Fruit fly (Drosophila melanogaster) whole organism, embryonic: ENCODE measurements around the gene CG5096.

Experiments
- C15 ChIP-seq: fragments of 200-800 bp; sonication (Bioruptor generic); IDR thresholded peaks from 3 replicates; pipeline ENCODE4 v1.3.6; 2022; ENCODE audit warnings: missing biosample characterization, missing genetic modification characterization
- CG10267 ChIP-seq: fragments of 200-800 bp; sonication (Bioruptor generic); optimal IDR thresholded peaks from 2 replicates; lab custom pipeline; 2018; ENCODE audit warnings: missing biosample characterization, mild to moderate bottlenecking, missing genetic modification characterization, moderate library complexity
- CG10462 ChIP-seq: fragments of 200-800 bp; sonication (Bioruptor generic); optimal IDR thresholded peaks from 2 replicates; lab custom pipeline; 2016; ENCODE audit warnings: missing biosample characterization, missing genetic modification characterization
- CG12219 ChIP-seq: fragments of 200-800 bp; sonication (Bioruptor generic); optimal IDR thresholded peaks from 3 replicates; lab custom pipeline; 2018; ENCODE audit warnings: missing biosample characterization, mild to moderate bottlenecking, missing genetic modification characterization
- CG12299 ChIP-seq: fragments of 200-800 bp; sonication (Bioruptor generic); optimal IDR thresholded peaks from 2 replicates; lab custom pipeline; 2018; ENCODE audit warnings: missing biosample characterization, mild to moderate bottlenecking, missing genetic modification characterization
- CG13287 ChIP-seq: fragments of 200-800 bp; sonication (Bioruptor generic); IDR thresholded peaks from 2 replicates; pipeline ENCODE4 v1.3.6; 2022; ENCODE audit warnings: missing biosample characterization, missing genetic modification characterization; ENCODE audit not compliant: partially characterized antibody
- CG15514 ChIP-seq: fragments of 200-800 bp; sonication (Bioruptor generic); optimal IDR thresholded peaks from 3 replicates; lab custom pipeline; 2017; ENCODE audit warnings: missing biosample characterization, missing genetic modification characterization, mild to moderate bottlenecking, moderate library complexity, missing genetic modification reagents
- CG1603 ChIP-seq: fragments of 200-800 bp; sonication (Bioruptor generic); optimal IDR thresholded peaks from 2 replicates; lab custom pipeline; 2019; ENCODE audit warnings: missing biosample characterization, mild to moderate bottlenecking, missing genetic modification characterization, moderate library complexity
- CG1647 ChIP-seq: fragments of 200-800 bp; sonication (Bioruptor generic); optimal IDR thresholded peaks from 3 replicates; lab custom pipeline; 2016; ENCODE audit warnings: missing biosample characterization, missing genetic modification characterization
- CG17361 ChIP-seq: fragments of 200-800 bp; sonication (Bioruptor generic); IDR thresholded peaks from 3 replicates; pipeline ENCODE4 v1.3.6; 2022; ENCODE audit warnings: missing biosample characterization, missing genetic modification characterization
- CG17568 ChIP-seq: fragments of 200-800 bp; sonication (Bioruptor generic); optimal IDR thresholded peaks from 2 replicates; lab custom pipeline; 2018; ENCODE audit warnings: missing biosample characterization, mild to moderate bottlenecking, missing genetic modification characterization, moderate library complexity
- CG31224 ChIP-seq: fragments of 200-800 bp; sonication (Bioruptor generic); IDR thresholded peaks from 2 replicates; pipeline ENCODE4 v1.3.6; 2022; ENCODE audit warnings: missing biosample characterization, missing genetic modification characterization
- CG32532 ChIP-seq: fragments of 200-800 bp; sonication (Bioruptor generic); IDR thresholded peaks from 2 replicates; pipeline ENCODE4 v1.3.6; 2022; ENCODE audit warnings: missing biosample characterization, missing genetic modification characterization
- CG33557 ChIP-seq: fragments of 200-800 bp; sonication (Bioruptor generic); optimal IDR thresholded peaks from 2 replicates; lab custom pipeline; 2019; ENCODE audit warnings: missing biosample characterization, mild to moderate bottlenecking, missing genetic modification characterization, moderate library complexity
- CG6689 ChIP-seq: fragments of 200-800 bp; sonication (Bioruptor generic); IDR thresholded peaks from 2 replicates; pipeline ENCODE4 v1.3.6; 2022; ENCODE audit warnings: missing biosample characterization, missing genetic modification characterization
- CG8388 ChIP-seq: fragments of 200-800 bp; sonication (Bioruptor generic); optimal IDR thresholded peaks from 2 replicates; lab custom pipeline; 2019; ENCODE audit warnings: missing biosample characterization, mild to moderate bottlenecking, missing genetic modification characterization, moderate library complexity
- CkIIα-i1 ChIP-seq: fragments of 200-800 bp; sonication (Bioruptor generic); IDR thresholded peaks from 2 replicates; pipeline ENCODE4 v1.3.6; 2022; ENCODE audit warnings: missing biosample characterization, missing genetic modification characterization
- CrebB ChIP-seq: fragments of 200-800 bp; sonication (Bioruptor generic); optimal IDR thresholded peaks from 3 replicates; lab custom pipeline; 2018; ENCODE audit warnings: missing biosample characterization, mild to moderate bottlenecking, missing genetic modification characterization
- D ChIP-seq, 2 experiments: fragments of 200-800 bp in 1 of 2; fragments of >200 bp in 1 of 2; sonication (Bioruptor generic) in 1 of 2; optimal IDR thresholded peaks; 2 replicates in 1 of 2; 3 replicates in 1 of 2; lab custom pipeline; 2017; ENCODE audit warnings: mild to moderate bottlenecking in 1 of 2, missing biosample characterization in 1 of 2, missing genetic modification characterization in 1 of 2, missing genetic modification reagents in 1 of 2
- Dref ChIP-seq: fragments of 200-800 bp; sonication (Bioruptor generic); IDR thresholded peaks from 2 replicates; pipeline ENCODE4 v1.3.6; 2022; ENCODE audit warnings: missing biosample characterization, missing genetic modification characterization
- Ets65A ChIP-seq: fragments of 200-800 bp; sonication (Bioruptor generic); peaks from one replicate; lab custom pipeline; 2016; ENCODE audit warnings: missing biosample characterization, missing genetic modification characterization
- HLH3B ChIP-seq: fragments of 200-800 bp; sonication (Bioruptor generic); IDR thresholded peaks from 2 replicates; pipeline ENCODE4 v1.3.6; 2022; ENCODE audit warnings: missing biosample characterization, missing genetic modification characterization
- Lhr ChIP-seq: fragments of 200-800 bp; sonication (Bioruptor generic); optimal IDR thresholded peaks from 3 replicates; lab custom pipeline; 2017; ENCODE audit warnings: mild to moderate bottlenecking, missing biosample characterization, missing genetic modification reagents, missing genetic modification characterization
- MESR4 ChIP-seq: fragments of 200-800 bp; sonication (Bioruptor generic); optimal IDR thresholded peaks from 2 replicates; lab custom pipeline; 2018; ENCODE audit warnings: missing biosample characterization, mild to moderate bottlenecking, missing genetic modification characterization, moderate library complexity
- Mad ChIP-seq: fragments of 200-800 bp; sonication (Bioruptor generic); optimal IDR thresholded peaks from 2 replicates; lab custom pipeline; 2016; ENCODE audit warnings: missing biosample characterization, missing genetic modification characterization
- Med ChIP-seq: fragments of 200-800 bp; sonication (Bioruptor generic); peaks from one replicate; lab custom pipeline; 2016; ENCODE audit warnings: missing biosample characterization, missing genetic modification characterization, mild to moderate bottlenecking, inconsistent platforms, moderate library complexity
- Neu2 ChIP-seq: fragments of 200-800 bp; sonication (Bioruptor generic); optimal IDR thresholded peaks from 3 replicates; lab custom pipeline; 2016; ENCODE audit warnings: missing biosample characterization, missing genetic modification characterization, borderline replicate concordance
- Oli ChIP-seq: fragments of 200-800 bp; sonication (Bioruptor generic); optimal IDR thresholded peaks from 2 replicates; lab custom pipeline; 2018; ENCODE audit warnings: missing biosample characterization, mild to moderate bottlenecking, missing genetic modification characterization, moderate library complexity
- Poxn ChIP-seq: fragments of 200-800 bp; sonication (Bioruptor generic); IDR thresholded peaks from 2 replicates; pipeline ENCODE4 v1.3.6; 2022; ENCODE audit warnings: missing biosample characterization, missing genetic modification characterization
- Sox102F ChIP-seq: fragments of 200-800 bp; sonication (Bioruptor generic); optimal IDR thresholded peaks from 2 replicates; lab custom pipeline; 2018; ENCODE audit warnings: missing biosample characterization, mild to moderate bottlenecking, missing genetic modification characterization, moderate library complexity
- Sry-δ ChIP-seq: fragments of 200-800 bp; sonication (Bioruptor generic); optimal IDR thresholded peaks from 2 replicates; lab custom pipeline; 2016; ENCODE audit warnings: missing biosample characterization, missing genetic modification characterization
- Trl ChIP-seq, 3 experiments: fragments of >200 bp in 2 of 3; fragments of 200-800 bp in 1 of 3; sonication (Bioruptor generic) in 1 of 3; optimal IDR thresholded peaks; 2 replicates in 1 of 3; 3 replicates in 2 of 3; lab custom pipeline; 2016 to 2017; ENCODE audit warnings: missing biosample characterization in 1 of 3, missing genetic modification characterization in 1 of 3
- Xbp1 ChIP-seq: fragments of 200-800 bp; sonication (Bioruptor generic); optimal IDR thresholded peaks from 3 replicates; lab custom pipeline; 2016; ENCODE audit warnings: missing biosample characterization, mild to moderate bottlenecking, missing genetic modification characterization
- bbx ChIP-seq: fragments of 200-800 bp; sonication (Bioruptor generic); IDR thresholded peaks from 2 replicates; pipeline ENCODE4 v1.3.6; 2022; ENCODE audit warnings: missing biosample characterization, missing genetic modification characterization; ENCODE audit not compliant: partially characterized antibody
- chm ChIP-seq: fragments of 200-800 bp; sonication (Bioruptor generic); IDR thresholded peaks from 2 replicates; pipeline ENCODE4 v1.3.6; 2022; ENCODE audit warnings: missing biosample characterization, missing genetic modification characterization
- chn ChIP-seq: fragments of 200-800 bp; sonication (Bioruptor generic); optimal IDR thresholded peaks from 2 replicates; lab custom pipeline; 2016; ENCODE audit warnings: missing biosample characterization, missing genetic modification characterization
- crp ChIP-seq, 2 experiments: fragments of 200-800 bp; sonication (Bioruptor generic); optimal IDR thresholded peaks; 2 replicates in 1 of 2; 3 replicates in 1 of 2; lab custom pipeline; 2017; ENCODE audit warnings: missing biosample characterization in 2 of 2, missing genetic modification characterization in 2 of 2, mild to moderate bottlenecking in 1 of 2, moderate library complexity in 1 of 2
- dati ChIP-seq: fragments of 200-800 bp; sonication (Bioruptor generic); IDR thresholded peaks from 2 replicates; pipeline ENCODE4 v1.3.6; 2022; ENCODE audit warnings: missing biosample characterization, missing genetic modification characterization
- dmrt11E ChIP-seq: fragments of 200-800 bp; sonication (Bioruptor generic); optimal IDR thresholded peaks from 3 replicates; lab custom pipeline; 2018; ENCODE audit warnings: missing biosample characterization, mild to moderate bottlenecking, missing genetic modification characterization, moderate library complexity
- dysf ChIP-seq: fragments of 200-800 bp; sonication (Bioruptor generic); IDR thresholded peaks from 3 replicates; pipeline ENCODE4 v1.3.6; 2022; ENCODE audit warnings: missing biosample characterization, missing genetic modification characterization
- ewg ChIP-seq: fragments of 200-800 bp; sonication (Bioruptor generic); optimal IDR thresholded peaks from 3 replicates; lab custom pipeline; 2017; ENCODE audit warnings: mild to moderate bottlenecking, missing biosample characterization, missing genetic modification reagents, missing genetic modification characterization
- grau ChIP-seq: fragments of 200-800 bp; optimal IDR thresholded peaks from 3 replicates; lab custom pipeline; 2019; ENCODE audit warnings: missing biosample characterization, mild to moderate bottlenecking, missing genetic modification characterization, moderate library complexity
- lmd ChIP-seq: fragments of 200-800 bp; sonication (Bioruptor generic); IDR thresholded peaks from 2 replicates; pipeline ENCODE4 v1.3.6; 2022; ENCODE audit warnings: missing biosample characterization, missing genetic modification characterization
- pnt ChIP-seq: fragments of 200-800 bp; sonication (Bioruptor generic); optimal IDR thresholded peaks from 3 replicates; lab custom pipeline; 2016; ENCODE audit warnings: missing biosample characterization, missing genetic modification characterization
- pros ChIP-seq: fragments of 200-800 bp; sonication (Bioruptor generic); optimal IDR thresholded peaks from 3 replicates; lab custom pipeline; 2019; ENCODE audit warnings: missing biosample characterization, mild to moderate bottlenecking, missing genetic modification characterization, moderate library complexity
- pum ChIP-seq: fragments of 200-800 bp; sonication (Bioruptor generic); optimal IDR thresholded peaks from 2 replicates; lab custom pipeline; 2016; ENCODE audit warnings: missing biosample characterization, missing genetic modification characterization
- sens-2 ChIP-seq: fragments of 200-800 bp; sonication (Bioruptor generic); IDR thresholded peaks from 2 replicates; pipeline ENCODE4 v1.3.6; 2022; ENCODE audit warnings: missing biosample characterization, missing genetic modification characterization
- wek ChIP-seq: fragments of 200-800 bp; sonication (Bioruptor generic); optimal IDR thresholded peaks from 3 replicates; lab custom pipeline; 2018; ENCODE audit warnings: missing biosample characterization, mild to moderate bottlenecking, missing genetic modification characterization, moderate library complexity
- wor ChIP-seq: fragments of 200-800 bp; sonication (Bioruptor generic); IDR thresholded peaks from 2 replicates; pipeline ENCODE4 v1.3.6; 2022; ENCODE audit warnings: missing biosample characterization, missing genetic modification characterization
- zfh2 ChIP-seq: fragments of 200-800 bp; sonication (Bioruptor generic); optimal IDR thresholded peaks from 2 replicates; lab custom pipeline; 2016; ENCODE audit warnings: missing biosample characterization, missing genetic modification characterization

Gene CG5096

DNA sequence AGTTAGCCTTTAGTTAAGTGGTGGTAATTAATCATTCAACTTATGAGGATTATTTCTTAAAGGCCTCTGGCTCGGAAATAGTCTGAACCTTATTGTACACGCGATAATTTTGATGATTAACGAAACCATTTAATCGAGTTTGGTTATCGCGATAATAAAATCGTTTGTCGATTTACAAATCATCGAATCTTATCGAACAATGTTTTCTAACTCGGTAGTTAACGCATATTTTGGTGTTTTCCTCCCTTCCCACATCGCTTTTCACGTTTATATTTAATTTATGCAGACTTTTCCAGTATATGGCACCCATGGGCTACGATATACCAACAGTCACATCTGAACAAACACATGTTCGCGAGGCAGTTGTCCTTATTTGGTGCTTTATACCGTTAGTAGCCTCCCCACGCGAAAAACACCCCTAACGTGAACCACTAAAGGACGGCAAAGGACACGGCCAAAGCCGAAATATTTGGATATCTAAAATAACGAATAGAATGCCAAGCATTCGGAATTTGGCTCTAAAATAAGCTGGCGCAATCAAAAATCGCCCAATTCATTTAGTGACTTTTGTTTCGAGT is 37.9 kb upstream of the CG5096 start, which contains the start of gene Frmd5 (continued):
- TF ChIP-seq CG1647: no peak
- no peak for TF ChIP-seq Poxn (GFP tag; lab: Robert Waterston, UW)
- no peak for TF ChIP-seq CG32532 (GFP tag; lab: Robert Waterston, UW)
- no peak for TF ChIP-seq Mad (GFP tag; lab: Kevin White, UChicago)
- TF ChIP-seq Dref (GFP tag; lab: Robert Waterston, UW): peak; percentile 34
- peak; percentile 62 for TF ChIP-seq Neu2 (GFP tag; lab: Kevin White, UChicago)
- TF ChIP-seq Trl (optimal IDR thresholded peaks at IDR 0.05; lab: Kevin White, UChicago): no peak
- TF ChIP-seq Trl (GFP tag; optimal IDR thresholded peaks at IDR 0.05; lab: Kevin White, UChicago): no peak
- no peak for TF ChIP-seq CkIIα-i1
- no peak for TF ChIP-seq C15 (GFP tag; lab: Robert Waterston, UW)
- no peak for TF ChIP-seq CG10462 (GFP tag; lab: Kevin White, UChicago)
- no peak for TF ChIP-seq CG31224 (GFP tag; lab: Robert Waterston, UW)
- TF ChIP-seq chm: no peak
- no peak for TF ChIP-seq dati (GFP tag; lab: Robert Waterston, UW)
- no peak for TF ChIP-seq HLH3B
- TF ChIP-seq grau (tag; lab: Kevin White, UChicago): no peak
- peak; percentile 74 for TF ChIP-seq CG15514 (GFP tag; lab: Kevin White, UChicago)
- no peak for TF ChIP-seq sens-2
- TF ChIP-seq dysf (GFP tag; lab: Robert Waterston, UW): no peak
- TF ChIP-seq CG17568: no peak
- TF ChIP-seq lmd (GFP tag; lab: Robert Waterston, UW): no peak
- peak; percentile 62 for TF ChIP-seq CG13287 (GFP tag; lab: Robert Waterston, UW)
- peak; percentile 5 for TF ChIP-seq CG1603
- no peak for TF ChIP-seq CG12219 (GFP tag; lab: Kevin White, UChicago)
- TF ChIP-seq CG12299 (tag; lab: Kevin White, UChicago): no peak
- peak; percentile 91 for TF ChIP-seq wek (GFP tag; lab: Kevin White, UChicago)
- no peak for TF ChIP-seq CrebB (tag; lab: Kevin White, UChicago)
- peak; percentile 37; the same call in 1 of the 2 replicates for TF ChIP-seq bbx (GFP tag; lab: Robert Waterston, UW)
- TF ChIP-seq Sry-δ (GFP tag; lab: Kevin White, UChicago): no peak
- no peak for TF ChIP-seq Xbp1 (GFP tag; lab: Kevin White, UChicago)
- peak; percentile 6 for TF ChIP-seq MESR4 (GFP tag; lab: Kevin White, UChicago)
- no peak for TF ChIP-seq zfh2 (GFP tag; lab: Kevin White, UChicago)
- TF ChIP-seq crp (GFP tag; optimal IDR thresholded peaks at IDR 0.05; lab: Kevin White, UChicago): peak in 1 of 2 experiments; percentile 54

DNA sequence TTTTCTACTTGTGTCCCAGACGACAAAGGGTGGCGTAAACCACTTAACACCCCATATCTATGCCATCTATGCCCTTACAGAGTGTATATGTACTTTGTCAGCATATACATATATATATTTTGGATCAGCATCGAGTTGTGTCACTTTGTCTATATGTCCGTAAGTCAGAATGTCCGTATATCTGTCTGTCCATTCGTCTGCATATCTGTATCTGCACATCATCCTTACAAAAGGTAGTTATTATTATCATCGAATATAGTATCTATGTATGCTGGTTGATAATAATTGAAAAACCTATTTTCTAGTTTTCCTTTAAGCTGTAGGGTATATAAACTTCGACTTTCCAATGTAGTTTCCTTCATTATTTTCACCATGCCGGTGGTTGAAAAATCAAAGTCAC is 30.9 kb upstream of the CG5096 start:
- TF ChIP-seq dmrt11E (tag; lab: Kevin White, UChicago) (peak; percentile 65), CG17361 (GFP tag; lab: Robert Waterston, UW) (peak; percentile 44; the same call in 1 of the 3 replicates), pros (GFP tag; lab: Kevin White, UChicago) (peak; percentile 33), wor (GFP tag; lab: Robert Waterston, UW) (no peak), pnt (GFP tag; lab: Kevin White, UChicago) (peak; percentile 2), CG33557 (peak; percentile 28), chn (peak; percentile 3), Sox102F (GFP tag; lab: Kevin White, UChicago) (no peak), CG10267 (tag; lab: Kevin White, UChicago) (peak; percentile 25), Ets65A (GFP tag; lab: Kevin White, UChicago) (peak; percentile 15), CG6689 (GFP tag; lab: Robert Waterston, UW) (peak; percentile 38; the same call in 1 of the 2 replicates), Oli (tag; lab: Kevin White, UChicago) (peak; percentile 25), pum (GFP tag; lab: Kevin White, UChicago) (peak; percentile 14), ewg (peak; percentile 13), sens-2 (no peak), Lhr (GFP tag; lab: Kevin White, UChicago) (peak; percentile 6), CG8388 (peak; percentile 29), Med (GFP tag; lab: Kevin White, UChicago) (peak; percentile 61), D (optimal IDR thresholded peaks at IDR 0.05; lab: Kevin White, UChicago) (no peak), D (GFP tag; optimal IDR thresholded peaks at IDR 0.05; lab: Kevin White, UChicago) (peak; percentile 20)
